Fruit fly (Drosophila melanogaster): ENCODE results near the gene RnrL.

dm6 chr2L:10280772-10281171, 47.0 kb downstream of the RnrL start, which contains the start of gene CG34043:
- TF ChIP-seq CG16779 (tag; optimal IDR thresholded peaks at IDR 0.05): no peak
- no peak for TF ChIP-seq CG9139 (GFP tag; optimal IDR thresholded peaks at IDR 0.05)
- no peak for TF ChIP-seq Lpt (GFP tag; optimal IDR thresholded peaks at IDR 0.05)
- TF ChIP-seq CG6854 (GFP tag; optimal IDR thresholded peaks at IDR 0.05): no peak
- TF ChIP-seq CG34406 (GFP tag; optimal IDR thresholded peaks at IDR 0.05): no peak
- TF ChIP-seq CG6808 (GFP tag; optimal IDR thresholded peaks at IDR 0.05): no peak
- no peak for TF ChIP-seq Sox15 (GFP tag; optimal IDR thresholded peaks at IDR 0.05)
- no peak for TF ChIP-seq CG6276 (GFP tag; optimal IDR thresholded peaks at IDR 0.05)
- no peak for TF ChIP-seq CG15336 (GFP tag; IDR thresholded peaks at IDR 0.05)
- no peak for TF ChIP-seq CG6163 (GFP tag; IDR thresholded peaks at IDR 0.05)
- TF ChIP-seq dsx (GFP tag; optimal IDR thresholded peaks at IDR 0.05; ENCODE audit: poor library complexity, severe bottlenecking): no peak
- no peak for TF ChIP-seq Hr39 (GFP tag; optimal IDR thresholded peaks at IDR 0.05)
